Fruit fly (Drosophila melanogaster): ENCODE results near the gene Gal.

The Gal gene

dm6 chr2L:6019352-6020131, 12.9 kb upstream of the Gal start, which contains the start of gene H2.0:
TSS of gene H2.0 (minus strand) at chr2L:6019402.
- TF ChIP-seq Crg-1 (GFP tag; optimal IDR thresholded peaks at IDR 0.05) = no peak
- no peak for TF ChIP-seq cnc (optimal IDR thresholded peaks at IDR 0.05)

- no peak for TF ChIP-seq ovo (GFP tag; optimal IDR thresholded peaks at IDR 0.05)
- no peak for TF ChIP-seq CG11617 (GFP tag; optimal IDR thresholded peaks at IDR 0.05)
- no peak for TF ChIP-seq tj (GFP tag; optimal IDR thresholded peaks at IDR 0.05)
- TF ChIP-seq Clk (GFP tag; optimal IDR thresholded peaks at IDR 0.05) = no peak
- no peak for TF ChIP-seq Hr96 (GFP tag; optimal IDR thresholded peaks at IDR 0.05)
- no peak for TF ChIP-seq kay (GFP tag; ENCODE audit: borderline replicate concordance)
- TF ChIP-seq pad (GFP tag; optimal IDR thresholded peaks at IDR 0.05) = no peak
- no peak for TF ChIP-seq CG33017 (tag; optimal IDR thresholded peaks at IDR 0.05)
- no peak for TF ChIP-seq CG14711 (tag; optimal IDR thresholded peaks at IDR 0.05)
These were observed 6.4 kb upstream of the Gal start for dm6 chr2L:6013071-6013417.

dm6 chr2L:6012303-6013070, 5.9 kb upstream of the Gal start, which contains the start of gene CG9098:
TSS of gene CG9098 (minus strand) at chr2L:6012338.
- TF ChIP-seq bab1 (GFP tag; optimal IDR thresholded peaks at IDR 0.05) = peak; percentile 57
- no peak for TF ChIP-seq CG5204 (GFP tag; optimal IDR thresholded peaks at IDR 0.05)
- TF ChIP-seq cnc (optimal IDR thresholded peaks at IDR 0.05) = no peak
- no peak for TF ChIP-seq kay (GFP tag; ENCODE audit: borderline replicate concordance)
- TF ChIP-seq Crg-1 (GFP tag; optimal IDR thresholded peaks at IDR 0.05) = no peak
- TF ChIP-seq CG7101 (tag; optimal IDR thresholded peaks at IDR 0.05) = no peak
- peak; percentile 91 for TF ChIP-seq tj (GFP tag; optimal IDR thresholded peaks at IDR 0.05)

- TF ChIP-seq Hr96 (GFP tag; optimal IDR thresholded peaks at IDR 0.05) (no peak), CG12768 (GFP tag; optimal IDR thresholded peaks at IDR 0.05) (no peak), Clk (GFP tag; optimal IDR thresholded peaks at IDR 0.05) (no peak), Mnt (GFP tag; optimal IDR thresholded peaks at IDR 0.05) (no peak), CG7101 (tag; optimal IDR thresholded peaks at IDR 0.05) (no peak), kay (GFP tag; ENCODE audit: borderline replicate concordance) (no peak), CG5204 (GFP tag; optimal IDR thresholded peaks at IDR 0.05) (no peak), CG33017 (tag; optimal IDR thresholded peaks at IDR 0.05) (no peak), CG7045 (GFP tag; optimal IDR thresholded peaks at IDR 0.05) (no peak), pad (GFP tag; optimal IDR thresholded peaks at IDR 0.05) (no peak), toe (GFP tag; optimal IDR thresholded peaks at IDR 0.05) (no peak), tj (GFP tag; optimal IDR thresholded peaks at IDR 0.05) (no peak)
These were observed 6.6 kb downstream of the Gal start, which contains the start of gene Tsp26A for dm6 chr2L:6000065-6000464. TSS of gene Tsp26A (plus strand) at chr2L:6000228.

dm6 chr2L:5999247-5999646, 7.4 kb downstream of the Gal start, which contains the start of gene Kdm5:
TSS of gene Kdm5 (minus strand) at chr2L:5999501.
- TF ChIP-seq CG11617 (GFP tag; optimal IDR thresholded peaks at IDR 0.05) (no peak), ovo (GFP tag; optimal IDR thresholded peaks at IDR 0.05) (no peak), CG5204 (GFP tag; optimal IDR thresholded peaks at IDR 0.05) (no peak), Clk (GFP tag; optimal IDR thresholded peaks at IDR 0.05) (peak; percentile 8), CG1620 (GFP tag; optimal IDR thresholded peaks at IDR 0.05) (peak; percentile 28), cnc (optimal IDR thresholded peaks at IDR 0.05) (no peak), tj (GFP tag; optimal IDR thresholded peaks at IDR 0.05) (peak; percentile 10), Crg-1 (GFP tag; optimal IDR thresholded peaks at IDR 0.05) (peak; percentile 72), CG12768 (GFP tag; optimal IDR thresholded peaks at IDR 0.05) (peak; percentile 24), CG33017 (tag; optimal IDR thresholded peaks at IDR 0.05) (peak; percentile 39), CG7045 (GFP tag; optimal IDR thresholded peaks at IDR 0.05) (no peak), kay (GFP tag; ENCODE audit: borderline replicate concordance) (no peak), bab1 (GFP tag; optimal IDR thresholded peaks at IDR 0.05) (peak; percentile 38), Hr96 (GFP tag; optimal IDR thresholded peaks at IDR 0.05) (no peak), CG14711 (tag; optimal IDR thresholded peaks at IDR 0.05) (peak; percentile 32), pad (GFP tag; optimal IDR thresholded peaks at IDR 0.05) (peak; percentile 40), CG7101 (tag; optimal IDR thresholded peaks at IDR 0.05) (peak; percentile 66), toe (GFP tag; optimal IDR thresholded peaks at IDR 0.05) (no peak), cic (GFP tag; optimal IDR thresholded peaks at IDR 0.05) (peak; percentile 32), Mnt (GFP tag; optimal IDR thresholded peaks at IDR 0.05) (peak; percentile 76)

- TF ChIP-seq Clk (GFP tag; optimal IDR thresholded peaks at IDR 0.05) = no peak
- no peak for TF ChIP-seq cnc (optimal IDR thresholded peaks at IDR 0.05)
- no peak for TF ChIP-seq pad (GFP tag; optimal IDR thresholded peaks at IDR 0.05)
- no peak for TF ChIP-seq tj (GFP tag; optimal IDR thresholded peaks at IDR 0.05)
- no peak for TF ChIP-seq toe (GFP tag; optimal IDR thresholded peaks at IDR 0.05)
- TF ChIP-seq kay (GFP tag; ENCODE audit: borderline replicate concordance) = no peak
- TF ChIP-seq Mnt (GFP tag; optimal IDR thresholded peaks at IDR 0.05) = no peak
- no peak for TF ChIP-seq cic (GFP tag; optimal IDR thresholded peaks at IDR 0.05)
- no peak for TF ChIP-seq CG33017 (tag; optimal IDR thresholded peaks at IDR 0.05)
- no peak for TF ChIP-seq CG7045 (GFP tag; optimal IDR thresholded peaks at IDR 0.05)
- TF ChIP-seq Crg-1 (GFP tag; optimal IDR thresholded peaks at IDR 0.05) = no peak
- TF ChIP-seq CG7101 (tag; optimal IDR thresholded peaks at IDR 0.05) = no peak
- TF ChIP-seq CG5204 (GFP tag; optimal IDR thresholded peaks at IDR 0.05) = no peak
- no peak for TF ChIP-seq CG14711 (tag; optimal IDR thresholded peaks at IDR 0.05)
These were observed 8.2 kb downstream of the Gal start for dm6 chr2L:5998383-5998782.
